Worm (Caenorhabditis elegans) whole organism, mixed stage, embryonic: ENCODE measurements around the gene rnr-2.

Experiments
- elt-3 ChIP-seq: fragments of 150-350 bp; optimal IDR thresholded peaks from 2 replicates; lab custom pipeline; 2014; ENCODE audit warnings: missing biosample characterization, missing genetic modification characterization
- lsy-2 ChIP-seq: fragments of 150-350 bp; optimal IDR thresholded peaks from 2 replicates; lab custom pipeline; 2014; ENCODE audit warnings: missing biosample characterization, missing genetic modification characterization
- nhr-12 ChIP-seq: fragments of 150-350 bp; optimal IDR thresholded peaks from 2 replicates; lab custom pipeline; 2014; ENCODE audit warnings: missing biosample characterization, missing genetic modification characterization
- nhr-2 ChIP-seq: fragments of 150-350 bp; optimal IDR thresholded peaks from 2 replicates; lab custom pipeline; 2014; ENCODE audit warnings: missing biosample characterization, missing genetic modification characterization
- nhr-76 ChIP-seq: sonication (generic microtip); optimal IDR thresholded peaks from 2 replicates; lab custom pipeline; 2017; ENCODE audit warnings: missing biosample characterization, missing genetic modification characterization
- pha-4 ChIP-seq: fragments of 150-350 bp; optimal IDR thresholded peaks from 2 replicates; lab custom pipeline; 2018; ENCODE audit warnings: missing biosample characterization, missing genetic modification reagents, missing genetic modification characterization
- unc-120 ChIP-seq: sonication (generic microtip); optimal IDR thresholded peaks from 2 replicates; lab custom pipeline; 2017; ENCODE audit warnings: missing genetic modification characterization, missing compliant biosample characterization; ENCODE audit not compliant: poor library complexity, severe bottlenecking
- unc-39 ChIP-seq: fragments of 150-350 bp; optimal IDR thresholded peaks from 2 replicates; lab custom pipeline; 2014; ENCODE audit warnings: missing biosample characterization, missing genetic modification characterization

ce11 chrIII:4137180-4137579 lies 42.5 kb upstream of the rnr-2 start:
- no peak for TF ChIP-seq nhr-2 (tag; lab: Kevin White, UChicago)
- TF ChIP-seq pha-4 (tag; lab: Kevin White, UChicago): no peak
- no peak for TF ChIP-seq elt-3
- no peak for TF ChIP-seq unc-120 (tag; lab: Kevin White, UChicago)
- TF ChIP-seq unc-39: no peak
- TF ChIP-seq nhr-12 (tag; lab: Kevin White, UChicago): no peak
- no peak for TF ChIP-seq lsy-2 (tag; lab: Kevin White, UChicago)
- no peak for TF ChIP-seq nhr-76
